Worm (Caenorhabditis elegans): ENCODE data around the gene W07G4.8.

W07G4.8 gene

ce11 chrV:13004374-13004773 lies 45.0 kb downstream of the W07G4.8 start:
- no peak for TF ChIP-seq mls-2 (tag; optimal IDR thresholded peaks at IDR 0.05)
- no peak for TF ChIP-seq ceh-43 (GFP tag; optimal IDR thresholded peaks at IDR 0.05)

ce11 chrV:13003378-13003777 lies 46.0 kb downstream of the W07G4.8 start:
- TF ChIP-seq bed-3 (GFP tag; optimal IDR thresholded peaks at IDR 0.05) (peak; percentile 74), snpc-4 (tag; optimal IDR thresholded peaks at IDR 0.05) (no peak), elt-3 (tag; optimal IDR thresholded peaks at IDR 0.05) (no peak), hlh-1 (tag; optimal IDR thresholded peaks at IDR 0.05) (no peak), lsy-2 (tag; optimal IDR thresholded peaks at IDR 0.05) (no peak), nhr-76 (tag; optimal IDR thresholded peaks at IDR 0.05) (no peak), ham-2 (GFP tag; optimal IDR thresholded peaks at IDR 0.05) (peak; percentile 90), sptf-1 (tag; optimal IDR thresholded peaks at IDR 0.05) (peak; percentile 93), sem-2 (GFP tag; optimal IDR thresholded peaks at IDR 0.05) (peak; percentile 80), cnd-1 (tag; optimal IDR thresholded peaks at IDR 0.05) (peak; percentile 79), unc-120 (tag; optimal IDR thresholded peaks at IDR 0.05; ENCODE audit: poor library complexity, severe bottlenecking) (peak; percentile 87), mab-5 (tag; optimal IDR thresholded peaks at IDR 0.05) (no peak), zip-8 (tag; optimal IDR thresholded peaks at IDR 0.05) (no peak), elt-1 (tag; optimal IDR thresholded peaks at IDR 0.05; ENCODE audit: borderline replicate concordance, insufficient read depth) (peak; percentile 16), ztf-11 (tag; optimal IDR thresholded peaks at IDR 0.05) (no peak), pha-4 (tag; optimal IDR thresholded peaks at IDR 0.05) (peak; percentile 29), nhr-12 (tag; optimal IDR thresholded peaks at IDR 0.05) (no peak), ceh-83 (GFP tag; optimal IDR thresholded peaks at IDR 0.05) (peak; percentile 92), mls-2 (tag; optimal IDR thresholded peaks at IDR 0.05) (peak; percentile 94), mep-1 (tag; optimal IDR thresholded peaks at IDR 0.05) (peak; percentile 26), unc-39 (tag; optimal IDR thresholded peaks at IDR 0.05) (no peak), nhr-2 (tag; optimal IDR thresholded peaks at IDR 0.05) (no peak), M03D4.4 (tag; optimal IDR thresholded peaks at IDR 0.05) (peak; percentile 87), nhr-28 (tag; optimal IDR thresholded peaks at IDR 0.05) (peak; percentile 69), tbx-8 (GFP tag; optimal IDR thresholded peaks at IDR 0.05) (peak; percentile 62), flh-1 (GFP tag; optimal IDR thresholded peaks at IDR 0.05) (peak; percentile 41), blmp-1 (tag; optimal IDR thresholded peaks at IDR 0.05) (no peak), lin-13 (tag; optimal IDR thresholded peaks at IDR 0.05) (peak; percentile 43), ceh-39 (tag; optimal IDR thresholded peaks at IDR 0.05) (no peak), lin-32 (GFP tag; optimal IDR thresholded peaks at IDR 0.05) (peak; percentile 86), ceh-43 (GFP tag; optimal IDR thresholded peaks at IDR 0.05) (peak; percentile 78), drap-1 (GFP tag; optimal IDR thresholded peaks at IDR 0.05) (peak; percentile 87), unc-62 (GFP tag; optimal IDR thresholded peaks at IDR 0.05) (peak; percentile 37), nhr-237 (tag; optimal IDR thresholded peaks at IDR 0.05) (peak; percentile 10), ces-1 (GFP tag; optimal IDR thresholded peaks at IDR 0.05) (no peak)

ce11 chrV:13002070-13002469 lies 47.3 kb downstream of the W07G4.8 start, which contains the start of gene inft-2:
inft-2 (plus strand) TSS chrV:13002317.
- TF ChIP-seq ceh-83 (GFP tag; optimal IDR thresholded peaks at IDR 0.05) (no peak), elt-3 (tag; optimal IDR thresholded peaks at IDR 0.05) (no peak), unc-120 (tag; optimal IDR thresholded peaks at IDR 0.05; ENCODE audit: poor library complexity, severe bottlenecking) (no peak), flh-1 (GFP tag; optimal IDR thresholded peaks at IDR 0.05) (no peak), bed-3 (GFP tag; optimal IDR thresholded peaks at IDR 0.05) (no peak), mab-5 (tag; optimal IDR thresholded peaks at IDR 0.05) (no peak), lin-13 (tag; optimal IDR thresholded peaks at IDR 0.05) (no peak), unc-39 (tag; optimal IDR thresholded peaks at IDR 0.05) (no peak)

ce11 chrV:13000068-13000467 lies 49.3 kb downstream of the W07G4.8 start:
- TF ChIP-seq mep-1 (tag; optimal IDR thresholded peaks at IDR 0.05) (no peak), ces-1 (GFP tag; optimal IDR thresholded peaks at IDR 0.05) (no peak), zip-8 (tag; optimal IDR thresholded peaks at IDR 0.05) (no peak), ceh-43 (GFP tag; optimal IDR thresholded peaks at IDR 0.05) (no peak), drap-1 (GFP tag; optimal IDR thresholded peaks at IDR 0.05) (no peak), nhr-28 (tag; optimal IDR thresholded peaks at IDR 0.05) (no peak), sem-2 (GFP tag; optimal IDR thresholded peaks at IDR 0.05) (no peak), hlh-1 (tag; optimal IDR thresholded peaks at IDR 0.05) (no peak), nhr-76 (tag; optimal IDR thresholded peaks at IDR 0.05) (no peak), cnd-1 (tag; optimal IDR thresholded peaks at IDR 0.05) (no peak), bed-3 (GFP tag; optimal IDR thresholded peaks at IDR 0.05) (no peak), flh-1 (GFP tag; optimal IDR thresholded peaks at IDR 0.05) (no peak), M03D4.4 (tag; optimal IDR thresholded peaks at IDR 0.05) (no peak), ceh-39 (tag; optimal IDR thresholded peaks at IDR 0.05) (no peak), unc-62 (GFP tag; optimal IDR thresholded peaks at IDR 0.05) (no peak), elt-3 (tag; optimal IDR thresholded peaks at IDR 0.05) (no peak), unc-120 (tag; optimal IDR thresholded peaks at IDR 0.05; ENCODE audit: poor library complexity, severe bottlenecking) (no peak), tbx-8 (GFP tag; optimal IDR thresholded peaks at IDR 0.05) (no peak), unc-39 (tag; optimal IDR thresholded peaks at IDR 0.05) (no peak)

Measured in whole organism, mixed stage, embryonic.